Fruit fly (Drosophila melanogaster): Measurements from ENCODE around the gene Xrp1.
A peak's percentile ranks its signal among the peaks of the same experiment; 100 is the strongest.

Xrp1 gene

DNA sequence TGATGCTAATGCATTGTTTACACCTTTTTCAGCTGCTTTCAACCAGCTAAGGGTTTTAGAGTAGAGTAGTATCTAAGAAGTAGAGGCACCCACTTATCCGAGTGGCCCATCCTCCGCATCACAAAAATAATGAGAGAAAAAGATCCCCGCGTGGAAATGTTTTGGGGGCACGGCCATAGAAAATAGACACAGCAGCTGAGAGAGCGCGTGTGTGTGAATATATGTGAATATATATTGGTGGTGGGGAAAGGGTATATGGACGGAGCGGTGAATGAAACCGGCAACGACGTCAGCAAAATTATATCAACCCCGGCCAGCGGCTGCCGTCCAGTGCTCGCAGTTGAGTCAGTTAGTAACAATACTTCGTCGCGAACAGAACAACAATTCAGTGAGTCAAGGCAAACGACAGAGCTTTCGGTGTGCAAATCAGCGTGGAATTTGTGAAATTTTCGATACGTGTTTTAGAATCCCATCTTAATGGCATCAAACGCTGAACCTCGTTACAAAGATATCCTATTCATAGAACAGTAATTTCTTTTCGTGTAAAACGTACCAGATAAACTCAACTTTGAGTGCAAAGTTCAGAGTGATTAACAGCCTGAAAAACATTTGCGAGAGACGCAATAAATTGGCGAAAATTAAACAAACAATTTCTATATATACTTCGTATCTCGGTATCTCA is at the start of gene Xrp1:
Gene Xrp1 (plus strand): TSS at position 375 of the 682 bp plus-strand sequence.
- TF ChIP-seq mam (GFP tag; optimal IDR thresholded peaks at IDR 0.05), result peak; percentile 46
- no peak for TF ChIP-seq CHES-1-like (GFP tag; optimal IDR thresholded peaks at IDR 0.05)
- TF ChIP-seq HLH54F (GFP tag; optimal IDR thresholded peaks at IDR 0.05), result no peak
- TF ChIP-seq abd-A (tag; optimal IDR thresholded peaks at IDR 0.05), result no peak
- peak; percentile 8 for TF ChIP-seq Antp (GFP tag; optimal IDR thresholded peaks at IDR 0.05)
- TF ChIP-seq CG8765 (GFP tag; IDR thresholded peaks at IDR 0.05), result no peak
- no peak for TF ChIP-seq Gsc (GFP tag; IDR thresholded peaks at IDR 0.05)
- TF ChIP-seq exex (tag; optimal IDR thresholded peaks at IDR 0.05), result peak; percentile 2
- TF ChIP-seq ttk (GFP tag; IDR thresholded peaks at IDR 0.05), result 0 out of 2 replicates have a peak, but pooled peaks have one; percentile 10
- TF ChIP-seq cwo (GFP tag; optimal IDR thresholded peaks at IDR 0.05), result peak; percentile 41
- no peak for TF ChIP-seq CG17361 (GFP tag; IDR thresholded peaks at IDR 0.05)
- TF ChIP-seq zf30C (GFP tag; optimal IDR thresholded peaks at IDR 0.05), result no peak
- TF ChIP-seq CG10543 (GFP tag; optimal IDR thresholded peaks at IDR 0.05), result peak; percentile 32
- no peak for TF ChIP-seq ems (GFP tag; optimal IDR thresholded peaks at IDR 0.05)
- no peak for TF ChIP-seq Aef1 (GFP tag; IDR thresholded peaks at IDR 0.05)
- peak; percentile 13 for TF ChIP-seq CG7786 (GFP tag; optimal IDR thresholded peaks at IDR 0.05)
- TF ChIP-seq CG3847 (GFP tag; IDR thresholded peaks at IDR 0.05), result peak; percentile 23; the same call in 1 of the 2 replicates
- no peak for TF ChIP-seq NC2β (GFP tag; optimal IDR thresholded peaks at IDR 0.05)
- peak; percentile 58; the same call in 1 of the 3 replicates for TF ChIP-seq CG6175 (GFP tag; IDR thresholded peaks at IDR 0.05)
- TF ChIP-seq ssp (GFP tag; IDR thresholded peaks at IDR 0.05), result no peak
- TF ChIP-seq Bteb2 (GFP tag; optimal IDR thresholded peaks at IDR 0.05), result no peak
- TF ChIP-seq CG2199 (GFP tag; IDR thresholded peaks at IDR 0.05), result peak; percentile 53; the same call in 1 of the 3 replicates
- TF ChIP-seq Trl (optimal IDR thresholded peaks at IDR 0.05), result peak in 1 of 2 experiments; percentile 20
- TF ChIP-seq Trl (GFP tag; optimal IDR thresholded peaks at IDR 0.05), result no peak
- 0 out of 2 replicates have a peak, but pooled peaks have one; percentile 10 for TF ChIP-seq CG31224 (GFP tag; IDR thresholded peaks at IDR 0.05)
- no peak for TF ChIP-seq Ssrp (tag; optimal IDR thresholded peaks at IDR 0.05)
- peak; percentile 11 for TF ChIP-seq CG15514 (GFP tag; optimal IDR thresholded peaks at IDR 0.05)
- peak; percentile 39 for TF ChIP-seq CG9932 (GFP tag; IDR thresholded peaks at IDR 0.05)
- TF ChIP-seq Hsf (GFP tag; optimal IDR thresholded peaks at IDR 0.05), result peak; percentile 17
- peak; percentile 14 for TF ChIP-seq CG18619 (GFP tag; optimal IDR thresholded peaks at IDR 0.05)
- no peak for TF ChIP-seq CG15601 (tag; optimal IDR thresholded peaks at IDR 0.05)
- TF ChIP-seq CG32532 (GFP tag; IDR thresholded peaks at IDR 0.05), result peak; percentile 43
- peak; percentile 10 for TF ChIP-seq fu2 (GFP tag; optimal IDR thresholded peaks at IDR 0.05)
- no peak for TF ChIP-seq CrebB (tag; optimal IDR thresholded peaks at IDR 0.05)
- no peak for TF ChIP-seq CG9797 (GFP tag; optimal IDR thresholded peaks at IDR 0.05)
- TF ChIP-seq Kr (GFP tag; optimal IDR thresholded peaks at IDR 0.05), result no peak
- peak; percentile 25 for TF ChIP-seq pros (GFP tag; optimal IDR thresholded peaks at IDR 0.05)
- no peak for TF ChIP-seq inv (GFP tag; IDR thresholded peaks at IDR 0.05; ENCODE audit: partially characterized antibody)
- no peak for TF ChIP-seq Awh (GFP tag; IDR thresholded peaks at IDR 0.05)
- TF ChIP-seq CG11093 (GFP tag; IDR thresholded peaks at IDR 0.05), result no peak
- TF ChIP-seq CG6683 (GFP tag; optimal IDR thresholded peaks at IDR 0.05), result no peak
- no peak for TF ChIP-seq dati (GFP tag; IDR thresholded peaks at IDR 0.05)
- no peak for TF ChIP-seq CG11247 (GFP tag; IDR thresholded peaks at IDR 0.05)
- no peak for TF ChIP-seq CG4730 (GFP tag; IDR thresholded peaks at IDR 0.05)
- TF ChIP-seq CG10274 (GFP tag; optimal IDR thresholded peaks at IDR 0.05), result peak; percentile 63
- peak; percentile 52 for TF ChIP-seq slbo (GFP tag; IDR thresholded peaks at IDR 0.05)
- 0 out of 3 replicates have a peak, but pooled peaks have one; percentile 11 for TF ChIP-seq zfh1 (GFP tag; IDR thresholded peaks at IDR 0.05)
- TF ChIP-seq Gug (GFP tag; IDR thresholded peaks at IDR 0.05), result peak; percentile 11; the same call in 1 of the 4 replicates
- TF ChIP-seq lilli (GFP tag; optimal IDR thresholded peaks at IDR 0.05), result peak; percentile 13
- TF ChIP-seq CG8290 (GFP tag; optimal IDR thresholded peaks at IDR 0.05), result no peak
- TF ChIP-seq CG8290 (tag; optimal IDR thresholded peaks at IDR 0.05), result peak in 1 of 2 experiments; percentile 48

Measured in whole organism, embryonic.